Fruit fly (Drosophila melanogaster) whole organism, embryonic: ENCODE results near the gene smg.

Experiments used
- B-H2 ChIP-seq: fragments of 200-800 bp; sonication (Bioruptor generic); optimal IDR thresholded peaks from 2 replicates; lab custom pipeline; 2018; ENCODE audit warnings: missing biosample characterization, mild to moderate bottlenecking, missing genetic modification characterization
- Blimp-1 ChIP-seq: fragments of 200-800 bp; sonication (Bioruptor generic); optimal IDR thresholded peaks from 3 replicates; lab custom pipeline; 2018; ENCODE audit warnings: missing biosample characterization, missing genetic modification characterization, mild to moderate bottlenecking, moderate library complexity, missing genetic modification reagents
- CG10267 ChIP-seq: fragments of 200-800 bp; sonication (Bioruptor generic); optimal IDR thresholded peaks from 2 replicates; lab custom pipeline; 2018; ENCODE audit warnings: missing biosample characterization, mild to moderate bottlenecking, missing genetic modification characterization, moderate library complexity
- CG10959 ChIP-seq: fragments of 200-800 bp; sonication (Bioruptor generic); IDR thresholded peaks from 2 replicates; pipeline ENCODE4 v1.3.6; 2022; ENCODE audit warnings: missing biosample characterization, missing genetic modification characterization
- CG10979 ChIP-seq: fragments of 200-800 bp; sonication (Bioruptor generic); optimal IDR thresholded peaks from 2 replicates; lab custom pipeline; 2018; ENCODE audit warnings: missing biosample characterization, mild to moderate bottlenecking, missing genetic modification characterization, moderate library complexity
- CG11504 ChIP-seq: fragments of 200-800 bp; sonication (Bioruptor generic); optimal IDR thresholded peaks from 3 replicates; lab custom pipeline; 2019; ENCODE audit warnings: missing biosample characterization, mild to moderate bottlenecking, missing genetic modification characterization, moderate library complexity
- CG12391 ChIP-seq: fragments of 200-800 bp; sonication (Bioruptor generic); optimal IDR thresholded peaks from 3 replicates; lab custom pipeline; 2018; ENCODE audit warnings: missing biosample characterization, mild to moderate bottlenecking, missing genetic modification characterization, moderate library complexity
- CG14710 ChIP-seq: fragments of 200-800 bp; sonication (Bioruptor generic); optimal IDR thresholded peaks from 3 replicates; lab custom pipeline; 2019; ENCODE audit warnings: missing biosample characterization, mild to moderate bottlenecking, missing genetic modification characterization, moderate library complexity
- CG18262 ChIP-seq: fragments of 200-800 bp; optimal IDR thresholded peaks from 3 replicates; lab custom pipeline; 2019; ENCODE audit warnings: missing biosample characterization, mild to moderate bottlenecking, missing genetic modification characterization, moderate library complexity
- CG2678 ChIP-seq: fragments of 200-800 bp; sonication (Bioruptor generic); optimal IDR thresholded peaks from 3 replicates; lab custom pipeline; 2019; ENCODE audit warnings: missing biosample characterization, mild to moderate bottlenecking, missing genetic modification characterization, moderate library complexity
- CG34224 ChIP-seq: fragments of 200-800 bp; sonication (Bioruptor generic); IDR thresholded peaks from 3 replicates; pipeline ENCODE4 v1.3.6; 2022; ENCODE audit warnings: missing biosample characterization, missing genetic modification characterization; ENCODE audit not compliant: partially characterized antibody
- CG6654 ChIP-seq: fragments of 200-800 bp; sonication (Bioruptor generic); optimal IDR thresholded peaks from 2 replicates; lab custom pipeline; 2017; ENCODE audit warnings: missing biosample characterization, mild to moderate bottlenecking, missing genetic modification characterization
- CG6689 ChIP-seq: fragments of 200-800 bp; sonication (Bioruptor generic); IDR thresholded peaks from 2 replicates; pipeline ENCODE4 v1.3.6; 2022; ENCODE audit warnings: missing biosample characterization, missing genetic modification characterization
- CG7839 ChIP-seq: fragments of 200-800 bp; sonication (Bioruptor generic); optimal IDR thresholded peaks from 3 replicates; lab custom pipeline; 2018; ENCODE audit warnings: missing biosample characterization, mild to moderate bottlenecking, missing genetic modification characterization, moderate library complexity
- CG8359 ChIP-seq: fragments of 200-800 bp; sonication (Bioruptor generic); optimal IDR thresholded peaks from 2 replicates; lab custom pipeline; 2017; ENCODE audit warnings: missing biosample characterization, mild to moderate bottlenecking, missing genetic modification characterization, borderline replicate concordance
- CG9932 ChIP-seq: fragments of 200-800 bp; sonication (Bioruptor generic); IDR thresholded peaks from 2 replicates; pipeline ENCODE4 v1.3.6; 2022; ENCODE audit warnings: missing biosample characterization, missing genetic modification characterization
- CoRest ChIP-seq: fragments of 200-800 bp; sonication (Bioruptor generic); optimal IDR thresholded peaks from 3 replicates; lab custom pipeline; 2018; ENCODE audit warnings: missing biosample characterization, mild to moderate bottlenecking, missing genetic modification characterization, moderate library complexity
- Dbx ChIP-seq: fragments of 200-800 bp; sonication (Bioruptor generic); IDR thresholded peaks from 3 replicates; pipeline ENCODE4 v1.3.6; 2022; ENCODE audit warnings: missing biosample characterization, missing genetic modification characterization
- Deaf1 ChIP-seq: fragments of 200-800 bp; optimal IDR thresholded peaks from 3 replicates; lab custom pipeline; 2019; ENCODE audit warnings: missing biosample characterization, mild to moderate bottlenecking, missing genetic modification characterization, moderate library complexity
- Dek ChIP-seq: fragments of 200-800 bp; sonication (Bioruptor generic); optimal IDR thresholded peaks from 3 replicates; lab custom pipeline; 2019; ENCODE audit warnings: missing biosample characterization, mild to moderate bottlenecking, missing genetic modification characterization, moderate library complexity
- Hr51 ChIP-seq, 2 experiments: fragments of 200-800 bp; sonication (Bioruptor generic); optimal IDR thresholded peaks; 2 replicates in 1 of 2; 3 replicates in 1 of 2; lab custom pipeline; 2016 to 2018; ENCODE audit warnings: missing biosample characterization in 2 of 2, missing genetic modification characterization in 2 of 2, mild to moderate bottlenecking in 1 of 2, moderate library complexity in 1 of 2
- Mad ChIP-seq: fragments of 200-800 bp; sonication (Bioruptor generic); optimal IDR thresholded peaks from 2 replicates; lab custom pipeline; 2016; ENCODE audit warnings: missing biosample characterization, missing genetic modification characterization
- Oli ChIP-seq: fragments of 200-800 bp; sonication (Bioruptor generic); optimal IDR thresholded peaks from 2 replicates; lab custom pipeline; 2018; ENCODE audit warnings: missing biosample characterization, mild to moderate bottlenecking, missing genetic modification characterization, moderate library complexity
- Pdp1 ChIP-seq, 2 experiments: fragments of 200-800 bp; sonication (Bioruptor generic); optimal IDR thresholded peaks; 3 replicates each; lab custom pipeline; 2016; ENCODE audit warnings: missing biosample characterization in 2 of 2, missing genetic modification characterization in 2 of 2, mild to moderate bottlenecking in 1 of 2, moderate library complexity in 1 of 2
- Sox100B ChIP-seq: fragments of 200-800 bp; sonication (Bioruptor generic); optimal IDR thresholded peaks from 3 replicates; lab custom pipeline; 2018; ENCODE audit warnings: missing biosample characterization, mild to moderate bottlenecking, missing genetic modification characterization
- Sox102F ChIP-seq: fragments of 200-800 bp; sonication (Bioruptor generic); optimal IDR thresholded peaks from 2 replicates; lab custom pipeline; 2018; ENCODE audit warnings: missing biosample characterization, mild to moderate bottlenecking, missing genetic modification characterization, moderate library complexity
- Ssrp ChIP-seq: fragments of 200-800 bp; sonication (Bioruptor generic); optimal IDR thresholded peaks from 2 replicates; lab custom pipeline; 2018; ENCODE audit warnings: missing biosample characterization, mild to moderate bottlenecking, missing genetic modification characterization, moderate library complexity
- Stat92E ChIP-seq, 3 experiments: fragments of >200 bp in 2 of 3; fragments of 200-800 bp in 1 of 3; sonication (Bioruptor generic) in 1 of 3; optimal IDR thresholded peaks; 2 replicates each; lab custom pipeline; 2017 to 2019; ENCODE audit warnings: missing biosample characterization in 3 of 3, missing genetic modification characterization in 3 of 3, mild to moderate bottlenecking in 1 of 3, moderate library complexity in 1 of 3
- bsh ChIP-seq, 2 experiments: fragments of 200-800 bp; sonication (Bioruptor generic); optimal IDR thresholded peaks; 2 replicates each; lab custom pipeline; 2017 to 2018; ENCODE audit warnings: mild to moderate bottlenecking in 2 of 2, missing biosample characterization in 2 of 2, missing genetic modification characterization in 2 of 2, moderate library complexity in 1 of 2
- chif ChIP-seq, 2 experiments: fragments of 200-800 bp; sonication (Bioruptor generic); optimal IDR thresholded peaks; 3 replicates each; lab custom pipeline; 2016; ENCODE audit warnings: missing biosample characterization in 2 of 2, missing genetic modification characterization in 2 of 2
- chm ChIP-seq: fragments of 200-800 bp; sonication (Bioruptor generic); IDR thresholded peaks from 2 replicates; pipeline ENCODE4 v1.3.6; 2022; ENCODE audit warnings: missing biosample characterization, missing genetic modification characterization
- disco-r ChIP-seq: fragments of 200-800 bp; sonication (Bioruptor generic); optimal IDR thresholded peaks from 2 replicates; lab custom pipeline; 2016; ENCODE audit warnings: missing biosample characterization, missing genetic modification characterization
- dmrt11E ChIP-seq: fragments of 200-800 bp; sonication (Bioruptor generic); optimal IDR thresholded peaks from 3 replicates; lab custom pipeline; 2018; ENCODE audit warnings: missing biosample characterization, mild to moderate bottlenecking, missing genetic modification characterization, moderate library complexity
- dmrt99B ChIP-seq: fragments of 200-800 bp; sonication (Bioruptor generic); optimal IDR thresholded peaks from 2 replicates; lab custom pipeline; 2018; ENCODE audit warnings: missing biosample characterization, mild to moderate bottlenecking, missing genetic modification characterization, moderate library complexity
- eve ChIP-seq, 2 experiments: fragments of >200 bp; optimal IDR thresholded peaks; 2 replicates each; lab custom pipeline; 2017; ENCODE audit warnings: missing biosample characterization in 2 of 2, missing genetic modification characterization in 2 of 2
- fd96Cb ChIP-seq: fragments of 200-800 bp; sonication (Bioruptor generic); optimal IDR thresholded peaks from 2 replicates; lab custom pipeline; 2018; ENCODE audit warnings: missing biosample characterization, mild to moderate bottlenecking, missing genetic modification characterization, moderate library complexity
- gem ChIP-seq: fragments of 200-800 bp; sonication (Bioruptor generic); optimal IDR thresholded peaks from 2 replicates; lab custom pipeline; 2019; ENCODE audit warnings: missing biosample characterization, mild to moderate bottlenecking, missing genetic modification characterization, moderate library complexity
- grn ChIP-seq: fragments of 200-800 bp; sonication (Bioruptor generic); optimal IDR thresholded peaks from 3 replicates; lab custom pipeline; 2017; ENCODE audit warnings: missing biosample characterization, missing genetic modification characterization
- nmo ChIP-seq: fragments of 200-800 bp; sonication (Bioruptor generic); optimal IDR thresholded peaks from 2 replicates; lab custom pipeline; 2018; ENCODE audit warnings: missing biosample characterization, mild to moderate bottlenecking, missing genetic modification characterization, moderate library complexity
- phol ChIP-seq: fragments of 200-800 bp; sonication (Bioruptor generic); optimal IDR thresholded peaks from 3 replicates; lab custom pipeline; 2018; ENCODE audit warnings: missing biosample characterization, mild to moderate bottlenecking, missing genetic modification characterization, moderate library complexity
- pros ChIP-seq: fragments of 200-800 bp; sonication (Bioruptor generic); optimal IDR thresholded peaks from 3 replicates; lab custom pipeline; 2019; ENCODE audit warnings: missing biosample characterization, mild to moderate bottlenecking, missing genetic modification characterization, moderate library complexity
- rib ChIP-seq: fragments of 200-800 bp; sonication (Bioruptor generic); IDR thresholded peaks from 2 replicates; pipeline ENCODE4 v1.3.6; 2022; ENCODE audit warnings: missing biosample characterization, missing genetic modification characterization
- row ChIP-seq: fragments of 200-800 bp; sonication (Bioruptor generic); IDR thresholded peaks from 3 replicates; pipeline ENCODE4 v1.3.6; 2022; ENCODE audit warnings: missing biosample characterization, missing genetic modification characterization
- sens ChIP-seq: fragments of 200-800 bp; sonication (Bioruptor generic); peaks from one replicate; lab custom pipeline; 2016; ENCODE audit warnings: missing biosample characterization, missing genetic modification characterization
- sqz ChIP-seq: fragments of 200-800 bp; sonication (Bioruptor generic); optimal IDR thresholded peaks from 3 replicates; lab custom pipeline; 2018; ENCODE audit warnings: missing biosample characterization, mild to moderate bottlenecking, missing genetic modification characterization
- stwl ChIP-seq: fragments of 200-800 bp; sonication (Bioruptor generic); optimal IDR thresholded peaks from 3 replicates; lab custom pipeline; 2018; ENCODE audit warnings: missing biosample characterization, mild to moderate bottlenecking, missing genetic modification characterization, moderate library complexity
- unc-4 ChIP-seq: fragments of 200-800 bp; sonication (Bioruptor generic); IDR thresholded peaks from 2 replicates; pipeline ENCODE4 v1.3.6; 2022; ENCODE audit warnings: missing biosample characterization, missing genetic modification characterization; ENCODE audit not compliant: partially characterized antibody
- vvl ChIP-seq: fragments of 200-800 bp; sonication (Bioruptor generic); IDR thresholded peaks from 2 replicates; pipeline ENCODE4 v1.3.6; 2022; ENCODE audit warnings: missing biosample characterization, missing genetic modification characterization

The smg gene

DNA sequence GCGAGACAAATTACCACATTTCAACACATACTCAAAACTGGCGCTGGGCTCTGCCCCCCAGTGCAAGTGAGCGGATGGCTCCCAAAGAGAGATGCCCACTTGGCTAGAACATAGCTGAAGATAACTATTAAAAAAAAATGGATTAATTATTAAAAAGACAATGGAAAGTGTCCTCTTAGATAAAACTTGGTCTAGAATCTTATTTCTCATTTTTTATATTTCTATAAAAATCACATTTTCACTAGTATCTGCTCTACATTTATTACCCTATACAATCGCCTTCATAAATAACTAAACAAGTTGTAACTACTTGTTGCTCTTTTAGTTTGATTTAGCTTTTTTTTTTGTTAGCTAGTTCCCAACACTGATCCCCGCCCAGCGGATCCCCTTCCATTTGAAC is 35.1 kb upstream of the smg start (continued):
- no peak for TF ChIP-seq CG8359
- TF ChIP-seq CG9932 (GFP tag; lab: Robert Waterston, UW) = no peak
- TF ChIP-seq Sox102F (GFP tag; lab: Kevin White, UChicago) = peak; percentile 32
- TF ChIP-seq CG12391 (tag; lab: Kevin White, UChicago) = peak; percentile 38
- TF ChIP-seq CG10267 (tag; lab: Kevin White, UChicago) = peak; percentile 21
- TF ChIP-seq fd96Cb (tag; lab: Kevin White, UChicago) = peak; percentile 26
- peak; percentile 37 for TF ChIP-seq Oli (tag; lab: Kevin White, UChicago)
- no peak for TF ChIP-seq B-H2
- peak; percentile 29 for TF ChIP-seq Sox100B
- TF ChIP-seq CG6689 = 0 out of 2 replicates have a peak, but pooled peaks have one; percentile 31
- no peak for TF ChIP-seq Pdp1 (GFP tag; optimal IDR thresholded peaks at IDR 0.05; lab: Kevin White, UChicago)
- no peak for TF ChIP-seq chif (GFP tag; optimal IDR thresholded peaks at IDR 0.05; lab: Kevin White, UChicago)
- TF ChIP-seq CG6654 = peak; percentile 0
- TF ChIP-seq vvl = 0 out of 2 replicates have a peak, but pooled peaks have one; percentile 15
- peak; percentile 33 for TF ChIP-seq Ssrp (tag; lab: Kevin White, UChicago)
- TF ChIP-seq CG18262 (tag; lab: Kevin White, UChicago) = peak; percentile 28
- peak; percentile 9 for TF ChIP-seq sqz (GFP tag; lab: Kevin White, UChicago)
- TF ChIP-seq row (GFP tag; lab: Robert Waterston, UW) = peak; percentile 56
- peak; percentile 32 for TF ChIP-seq CG14710
- TF ChIP-seq dmrt11E (tag; lab: Kevin White, UChicago) = peak; percentile 58
- TF ChIP-seq eve (GFP tag; optimal IDR thresholded peaks at IDR 0.05; lab: Kevin White, UChicago) = peak in 1 of 2 experiments; percentile 56
- TF ChIP-seq gem (tag; lab: Kevin White, UChicago) = peak; percentile 45
- no peak for TF ChIP-seq Deaf1 (tag; lab: Kevin White, UChicago)
- peak; percentile 60 for TF ChIP-seq CG11504 (tag; lab: Kevin White, UChicago)
- TF ChIP-seq Stat92E (GFP tag; optimal IDR thresholded peaks at IDR 0.05; lab: Kevin White, UChicago) = peak in 1 of 3 experiments; percentile 34
- TF ChIP-seq Mad (GFP tag; lab: Kevin White, UChicago) = no peak
- TF ChIP-seq grn = no peak
- no peak for TF ChIP-seq Dbx (GFP tag; lab: Robert Waterston, UW)
- peak; percentile 5 for TF ChIP-seq CG7839 (tag; lab: Kevin White, UChicago)
- no peak for TF ChIP-seq CG34224 (GFP tag; lab: Robert Waterston, UW)
- peak in 1 of 2 experiments; percentile 45 for TF ChIP-seq bsh (GFP tag; optimal IDR thresholded peaks at IDR 0.05; lab: Kevin White, UChicago)
- no peak for TF ChIP-seq disco-r
- TF ChIP-seq sens (GFP tag; lab: Kevin White, UChicago) = peak; percentile 69
- TF ChIP-seq CG2678 (tag; lab: Kevin White, UChicago) = peak; percentile 35
- no peak for TF ChIP-seq chm (GFP tag; lab: Robert Waterston, UW)
- TF ChIP-seq dmrt99B (tag; lab: Kevin White, UChicago) = peak; percentile 28
- TF ChIP-seq CoRest (tag; lab: Kevin White, UChicago) = peak; percentile 19
- peak in 1 of 2 experiments; percentile 42 for TF ChIP-seq Hr51 (GFP tag; optimal IDR thresholded peaks at IDR 0.05; lab: Kevin White, UChicago)
- no peak for TF ChIP-seq stwl
- no peak for TF ChIP-seq unc-4
- no peak for TF ChIP-seq pros (GFP tag; lab: Kevin White, UChicago)
- 0 out of 2 replicates have a peak, but pooled peaks have one; percentile 8 for TF ChIP-seq CG10959 (GFP tag; lab: Robert Waterston, UW)
- no peak for TF ChIP-seq Dek (tag; lab: Kevin White, UChicago)
- no peak for TF ChIP-seq rib (GFP tag; lab: Robert Waterston, UW)
- TF ChIP-seq phol = peak; percentile 57
- peak; percentile 54 for TF ChIP-seq CG10979 (tag; lab: Kevin White, UChicago)
- TF ChIP-seq Blimp-1 (GFP tag; lab: Kevin White, UChicago) = peak; percentile 35
- peak; percentile 42 for TF ChIP-seq nmo (GFP tag; lab: Kevin White, UChicago)
